Worm (Caenorhabditis elegans) whole organism, late embryonic: ENCODE results near the gene acp-3.

Source experiments
- C38D4.7 ChIP-seq: fragments of 200-800 bp; sonication (Bioruptor generic); optimal IDR thresholded peaks from 2 replicates; lab custom pipeline; 2018; ENCODE audit warnings: mild to moderate bottlenecking, missing genetic modification characterization, moderate library complexity, missing compliant biosample characterization
- K09A11.1 ChIP-seq: sonication (generic microtip); optimal IDR thresholded peaks from 2 replicates; lab custom pipeline; 2017; ENCODE audit warnings: antibody characterized with exemption, mild to moderate bottlenecking, missing genetic modification characterization, missing compliant biosample characterization; ENCODE audit not compliant: insufficient read depth
- Y22D7AL.16 ChIP-seq: sonication (generic microtip); optimal IDR thresholded peaks from 2 replicates; lab custom pipeline; 2016; ENCODE audit warnings: missing genetic modification characterization, missing compliant biosample characterization
- ceh-14 ChIP-seq: sonication (generic microtip); optimal IDR thresholded peaks from 2 replicates; lab custom pipeline; 2016; ENCODE audit warnings: missing genotype, missing genetic modification characterization, missing compliant biosample characterization
- ceh-18 ChIP-seq: sonication (generic microtip); optimal IDR thresholded peaks from 2 replicates; lab custom pipeline; 2016; ENCODE audit warnings: missing genetic modification characterization, missing compliant biosample characterization
- ceh-19 ChIP-seq: fragments of 200-800 bp; sonication (Bioruptor generic); optimal IDR thresholded peaks from 2 replicates; lab custom pipeline; 2018; ENCODE audit warnings: mild to moderate bottlenecking, missing genetic modification characterization, missing compliant biosample characterization
- ceh-2 ChIP-seq: sonication (generic microtip); optimal IDR thresholded peaks from 2 replicates; lab custom pipeline; 2016; ENCODE audit warnings: missing genotype, missing genetic modification characterization, missing compliant biosample characterization
- ceh-30 ChIP-seq: fragments of 150-350 bp; optimal IDR thresholded peaks from 2 replicates; lab custom pipeline; 2014; ENCODE audit warnings: missing biosample characterization, missing genetic modification characterization
- ceh-31 ChIP-seq: sonication (generic microtip); optimal IDR thresholded peaks from 2 replicates; lab custom pipeline; 2016; ENCODE audit warnings: missing genetic modification characterization, missing compliant biosample characterization
- ceh-34 ChIP-seq: sonication (generic microtip); optimal IDR thresholded peaks from 2 replicates; lab custom pipeline; 2016; ENCODE audit warnings: mild to moderate bottlenecking, missing genetic modification characterization, missing compliant biosample characterization
- ceh-48 ChIP-seq: sonication (generic microtip); optimal IDR thresholded peaks from 2 replicates; lab custom pipeline; 2016; ENCODE audit warnings: missing genetic modification characterization, inconsistent platforms, missing compliant biosample characterization
- ceh-9 ChIP-seq: sonication (generic microtip); optimal IDR thresholded peaks from 2 replicates; lab custom pipeline; 2016; ENCODE audit warnings: mild to moderate bottlenecking, missing genetic modification characterization, inconsistent platforms, missing compliant biosample characterization
- dmd-4 ChIP-seq: sonication (generic microtip); optimal IDR thresholded peaks from 2 replicates; lab custom pipeline; 2016; ENCODE audit warnings: borderline replicate concordance, missing genetic modification characterization, missing compliant biosample characterization
- dve-1 ChIP-seq: sonication (generic microtip); optimal IDR thresholded peaks from 2 replicates; lab custom pipeline; 2017; ENCODE audit warnings: antibody characterized with exemption, mild to moderate bottlenecking, missing genetic modification characterization, missing compliant biosample characterization
- elt-4 ChIP-seq: sonication (generic microtip); optimal IDR thresholded peaks from 2 replicates; lab custom pipeline; 2016; ENCODE audit warnings: missing genetic modification characterization, missing compliant biosample characterization
- fkh-6 ChIP-seq: sonication (generic microtip); optimal IDR thresholded peaks from 2 replicates; lab custom pipeline; 2016; ENCODE audit warnings: missing genetic modification characterization, missing compliant biosample characterization
- hlh-30 ChIP-seq: sonication (generic microtip); optimal IDR thresholded peaks from 2 replicates; lab custom pipeline; 2017; ENCODE audit warnings: antibody characterized with exemption, missing genetic modification characterization, missing compliant biosample characterization; ENCODE audit not compliant: insufficient read depth
- hlh-6 ChIP-seq: sonication (generic microtip); optimal IDR thresholded peaks from 2 replicates; lab custom pipeline; 2016; ENCODE audit warnings: missing genotype, missing genetic modification characterization, missing compliant biosample characterization
- lin-11 ChIP-seq: fragments of 200-800 bp; sonication (Bioruptor generic); optimal IDR thresholded peaks from 2 replicates; lab custom pipeline; 2018; ENCODE audit warnings: mild to moderate bottlenecking, missing genetic modification characterization, missing compliant biosample characterization
- madf-2 ChIP-seq: sonication (generic microtip); optimal IDR thresholded peaks from 2 replicates; lab custom pipeline; 2017; ENCODE audit warnings: missing genetic modification characterization, missing compliant biosample characterization
- nfya-1 ChIP-seq: sonication (generic microtip); optimal IDR thresholded peaks from 2 replicates; lab custom pipeline; 2017; ENCODE audit warnings: missing genetic modification characterization, mild to moderate bottlenecking, missing compliant biosample characterization, antibody characterized with exemption, moderate library complexity
- nhr-11 ChIP-seq: fragments of 150-350 bp; optimal IDR thresholded peaks from 2 replicates; lab custom pipeline; 2014; ENCODE audit warnings: missing biosample characterization, missing genetic modification characterization
- nhr-232 ChIP-seq: sonication (generic microtip); optimal IDR thresholded peaks from 2 replicates; lab custom pipeline; 2016; ENCODE audit warnings: missing genetic modification characterization, missing compliant biosample characterization
- pax-1 ChIP-seq: fragments of 150-350 bp; optimal IDR thresholded peaks from 2 replicates; lab custom pipeline; 2014; ENCODE audit warnings: missing biosample characterization, missing genetic modification characterization
- rnt-1 ChIP-seq: sonication (generic microtip); optimal IDR thresholded peaks from 2 replicates; lab custom pipeline; 2016; ENCODE audit warnings: missing genetic modification characterization, missing compliant biosample characterization
- sdc-2 ChIP-seq: sonication (generic microtip); optimal IDR thresholded peaks from 2 replicates; lab custom pipeline; 2016; ENCODE audit warnings: missing genotype, missing genetic modification characterization, missing compliant biosample characterization
- sox-2 ChIP-seq: fragments of 200-800 bp; sonication (Bioruptor generic); IDR thresholded peaks from 2 replicates; pipeline ENCODE4 v1.3.6; 2022; ENCODE audit warnings: missing genetic modification reagents, missing genetic modification characterization, missing compliant biosample characterization
- sox-4 ChIP-seq: sonication (generic microtip); optimal IDR thresholded peaks from 2 replicates; lab custom pipeline; 2017; ENCODE audit warnings: mild to moderate bottlenecking, missing genetic modification characterization, inconsistent platforms, missing compliant biosample characterization
- syd-9 ChIP-seq: sonication (generic microtip); optimal IDR thresholded peaks from 2 replicates; lab custom pipeline; 2016; ENCODE audit warnings: mild to moderate bottlenecking, missing genetic modification characterization, moderate library complexity, missing compliant biosample characterization
- tbx-7 ChIP-seq: sonication (generic microtip); optimal IDR thresholded peaks from 2 replicates; lab custom pipeline; 2016; ENCODE audit warnings: missing genotype, missing genetic modification characterization, missing compliant biosample characterization
- unc-86 ChIP-seq: sonication (generic microtip); optimal IDR thresholded peaks from 2 replicates; lab custom pipeline; 2016; ENCODE audit warnings: missing genetic modification characterization, missing compliant biosample characterization
- zip-5 ChIP-seq: sonication (generic microtip); optimal IDR thresholded peaks from 2 replicates; lab custom pipeline; 2016; ENCODE audit warnings: missing genetic modification characterization, missing compliant biosample characterization
- ztf-16 ChIP-seq: sonication (generic microtip); optimal IDR thresholded peaks from 2 replicates; lab custom pipeline; 2017; ENCODE audit warnings: missing genetic modification characterization, missing compliant biosample characterization

acp-3 gene

DNA sequence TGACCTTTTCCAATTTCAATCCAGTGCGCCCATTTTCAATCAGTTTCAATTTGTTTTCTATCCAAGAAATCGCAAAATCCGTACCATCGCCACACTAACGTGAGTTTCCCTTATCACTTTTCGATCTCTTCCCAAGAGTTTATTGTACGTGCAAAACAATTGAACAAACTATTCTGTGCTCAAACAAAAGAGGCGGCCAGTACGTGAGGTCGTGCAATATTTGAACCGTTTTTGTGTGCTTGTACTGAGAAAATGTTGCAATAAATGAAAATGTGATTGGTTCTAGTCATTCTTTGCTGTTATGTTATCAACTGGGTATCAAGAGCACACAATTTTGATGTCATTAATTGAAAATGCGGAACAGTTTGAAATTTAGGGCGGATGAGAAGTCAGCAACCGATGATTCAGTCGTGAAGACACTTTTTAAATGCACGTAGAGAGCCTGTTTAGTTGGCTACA, 12.8 kb upstream of the acp-3 start, which contains the start of gene F22B5.4:
F22B5.4 (plus strand) TSS at position 51 of the 459 bp plus-strand sequence.
- TF ChIP-seq ceh-18 (tag; lab: Kevin White, UChicago) (no peak), sox-4 (no peak), ceh-30 (tag; lab: Kevin White, UChicago) (no peak), dmd-4 (tag; lab: Kevin White, UChicago) (no peak), ceh-48 (no peak), hlh-30 (no peak), ceh-14 (no peak), nhr-11 (no peak), syd-9 (tag; lab: Kevin White, UChicago) (no peak), elt-4 (tag; lab: Kevin White, UChicago) (no peak), ceh-31 (no peak), ceh-34 (tag; lab: Kevin White, UChicago) (no peak), ceh-2 (tag; lab: Kevin White, UChicago) (no peak), nhr-232 (tag; lab: Kevin White, UChicago) (no peak), hlh-6 (tag; lab: Kevin White, UChicago) (no peak), ceh-9 (tag; lab: Kevin White, UChicago) (no peak), Y22D7AL.16 (tag; lab: Kevin White, UChicago) (no peak)

DNA sequence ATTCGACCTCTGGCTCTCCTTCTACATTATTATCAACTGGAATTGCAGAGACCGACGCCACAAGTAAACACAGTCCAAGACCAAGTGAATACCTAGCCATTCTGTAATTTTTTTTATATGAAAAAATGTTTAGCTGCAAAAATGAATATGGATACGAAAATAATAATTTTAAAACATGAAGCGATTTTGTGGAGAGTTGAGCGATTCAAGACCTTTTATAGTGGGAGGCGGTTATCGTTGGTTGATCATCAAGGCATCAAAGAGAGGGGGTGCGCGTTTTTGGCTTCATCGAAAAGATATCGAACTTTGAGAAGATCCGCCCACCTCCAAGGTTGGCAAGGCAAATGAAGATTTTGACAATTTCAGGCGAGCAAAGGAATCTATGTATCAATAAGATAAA, 9.8 kb upstream of the acp-3 start, which contains the start of gene cut-3:
cut-3 (minus strand) TSS at position 101 of the 400 bp plus-strand sequence.
- no peak for TF ChIP-seq K09A11.1 (tag; lab: Kevin White, UChicago)
- no peak for TF ChIP-seq lin-11 (tag; lab: Kevin White, UChicago)
- no peak for TF ChIP-seq ceh-19 (GFP tag; lab: Kevin White, UChicago)
- TF ChIP-seq sdc-2 (tag; lab: Kevin White, UChicago): no peak
- no peak for TF ChIP-seq ceh-14
- TF ChIP-seq Y22D7AL.16 (tag; lab: Kevin White, UChicago): no peak
- no peak for TF ChIP-seq ceh-9 (tag; lab: Kevin White, UChicago)
- no peak for TF ChIP-seq zip-5 (tag; lab: Kevin White, UChicago)
- TF ChIP-seq C38D4.7 (GFP tag; lab: Kevin White, UChicago): no peak
- no peak for TF ChIP-seq rnt-1 (tag; lab: Kevin White, UChicago)
- no peak for TF ChIP-seq madf-2 (tag; lab: Kevin White, UChicago)
- TF ChIP-seq nfya-1 (tag; lab: Kevin White, UChicago): no peak
- TF ChIP-seq ceh-31: no peak
- no peak for TF ChIP-seq ceh-30 (tag; lab: Kevin White, UChicago)

ce11 chrII:8444007-8444406, 7.1 kb upstream of the acp-3 start, which contains the start of gene evl-20:
evl-20 (plus strand) TSS chrII:8444307.
- no peak for TF ChIP-seq nfya-1 (tag; lab: Kevin White, UChicago)
- TF ChIP-seq pax-1 (tag; lab: Kevin White, UChicago): no peak
- TF ChIP-seq C38D4.7 (GFP tag; lab: Kevin White, UChicago): no peak
- no peak for TF ChIP-seq ztf-16
- TF ChIP-seq sox-2 (GFP tag; lab: Robert Waterston, UW): no peak
- TF ChIP-seq ceh-30 (tag; lab: Kevin White, UChicago): no peak
- no peak for TF ChIP-seq rnt-1 (tag; lab: Kevin White, UChicago)
- no peak for TF ChIP-seq tbx-7 (tag; lab: Kevin White, UChicago)
- TF ChIP-seq dve-1 (tag; lab: Kevin White, UChicago): no peak
- no peak for TF ChIP-seq unc-86 (tag; lab: Kevin White, UChicago)
- TF ChIP-seq fkh-6 (tag; lab: Kevin White, UChicago): no peak
- no peak for TF ChIP-seq elt-4 (tag; lab: Kevin White, UChicago)
- TF ChIP-seq K09A11.1 (tag; lab: Kevin White, UChicago): no peak

DNA sequence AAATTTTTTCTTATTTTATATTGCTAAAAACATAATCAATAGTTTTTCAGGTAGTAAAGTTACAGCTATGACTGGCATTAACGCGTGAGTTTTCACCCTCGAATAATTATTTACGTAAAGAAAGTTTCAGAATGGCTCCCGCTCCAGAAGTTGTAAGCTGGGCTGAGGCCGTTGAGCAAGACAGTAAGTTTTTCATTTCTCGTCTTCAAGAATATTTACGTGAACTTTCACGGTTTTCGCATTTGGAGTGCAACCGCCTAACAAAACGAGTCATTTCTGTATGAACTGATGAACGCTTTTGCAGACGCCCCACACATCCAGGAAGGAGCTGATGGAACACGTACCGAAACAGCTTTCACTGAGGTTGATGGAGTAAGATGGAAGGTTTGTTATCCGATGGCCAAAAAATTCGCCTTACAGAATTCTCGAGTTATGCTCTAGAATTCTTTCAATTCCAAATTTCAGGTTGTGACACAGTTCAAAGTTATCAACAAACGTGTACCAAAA, 5.8 kb upstream of the acp-3 start, which contains the start of gene eif-3.G:
eif-3.G (plus strand) TSS at position 51 of the 507 bp plus-strand sequence.
- no peak for TF ChIP-seq ceh-30 (tag; lab: Kevin White, UChicago)
